Fruit fly (Drosophila melanogaster): ENCODE measurements around the gene ome.
A peak's percentile ranks its signal among the peaks of the same experiment; 100 is the strongest.

The ome gene

DNA sequence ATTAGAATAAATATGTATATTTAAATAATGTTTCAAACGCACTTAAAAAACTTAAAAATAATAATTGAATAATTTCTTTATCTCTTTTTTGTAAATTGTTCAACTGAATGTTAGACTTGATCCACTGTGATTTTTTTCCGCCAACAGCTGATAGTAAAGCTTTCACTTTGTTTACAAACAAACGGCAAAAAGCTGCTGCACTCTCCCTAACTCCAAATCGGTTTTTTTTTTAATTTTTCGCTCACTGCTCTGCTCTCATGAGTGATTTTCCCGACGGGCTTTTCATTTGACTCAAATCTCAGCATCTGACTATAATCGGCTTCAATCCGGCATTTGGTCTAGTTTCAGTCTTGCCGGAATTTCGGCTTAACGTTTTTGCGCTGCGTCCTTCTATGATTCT, 8.9 kb downstream of the ome start (continued):
- no peak for TF ChIP-seq tna (GFP tag; IDR thresholded peaks at IDR 0.05; ENCODE audit: partially characterized antibody)
- peak; percentile 37; the same call in 1 of the 2 replicates for TF ChIP-seq Drgx (GFP tag; IDR thresholded peaks at IDR 0.05)
- TF ChIP-seq Hr78 (GFP tag; optimal IDR thresholded peaks at IDR 0.05): no peak
- TF ChIP-seq z (GFP tag; IDR thresholded peaks at IDR 0.05): peak; percentile 94
- TF ChIP-seq Bteb2 (GFP tag; optimal IDR thresholded peaks at IDR 0.05): no peak

DNA sequence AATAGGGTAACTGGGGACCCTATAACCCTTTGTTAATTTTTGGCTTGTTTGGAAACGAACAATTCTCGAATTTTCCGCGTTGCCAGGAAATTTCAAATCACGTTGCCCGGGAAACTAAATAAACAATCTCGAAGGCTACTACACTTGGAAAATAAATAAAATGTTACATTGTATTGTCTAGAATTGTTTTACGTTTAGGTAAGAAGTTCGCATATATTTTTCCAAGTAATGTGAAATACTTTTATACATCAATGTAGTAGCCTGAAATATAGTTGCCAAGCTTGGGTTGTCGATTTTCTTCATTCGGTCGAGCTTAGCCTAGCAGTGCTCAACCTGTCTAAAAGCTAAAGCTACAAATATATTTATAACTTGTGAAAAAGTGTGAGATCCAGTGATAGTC, 11.8 kb downstream of the ome start, which contains the start of gene Dnaaf6:
Gene Dnaaf6, plus strand, starts transcription at position 301 of the 400 bp plus-strand sequence.
- TF ChIP-seq unc-4 (GFP tag; IDR thresholded peaks at IDR 0.05; ENCODE audit: partially characterized antibody) (no peak), emc (GFP tag; optimal IDR thresholded peaks at IDR 0.05) (no peak), CG7745 (tag; optimal IDR thresholded peaks at IDR 0.05) (no peak), Tbp (GFP tag; optimal IDR thresholded peaks at IDR 0.05) (no peak), cato (GFP tag; optimal IDR thresholded peaks at IDR 0.05; ENCODE audit: borderline replicate concordance) (no peak), CG12071 (GFP tag; optimal IDR thresholded peaks at IDR 0.05) (no peak), Taf1 (GFP tag; IDR thresholded peaks at IDR 0.05) (no peak), hth (optimal IDR thresholded peaks at IDR 0.05) (no peak), CG30403 (GFP tag; optimal IDR thresholded peaks at IDR 0.05) (no peak), CG2199 (GFP tag; IDR thresholded peaks at IDR 0.05) (no peak), tio (GFP tag; optimal IDR thresholded peaks at IDR 0.05) (no peak), CG8478 (optimal IDR thresholded peaks at IDR 0.05) (no peak), CG4282 (GFP tag; optimal IDR thresholded peaks at IDR 0.05) (no peak), gsb-n (tag; optimal IDR thresholded peaks at IDR 0.05) (no peak), CG12744 (GFP tag; optimal IDR thresholded peaks at IDR 0.05) (no peak), lbe (GFP tag; optimal IDR thresholded peaks at IDR 0.05) (no peak), CG1832 (GFP tag; optimal IDR thresholded peaks at IDR 0.05) (no peak), Deaf1 (tag; optimal IDR thresholded peaks at IDR 0.05) (no peak), CG15601 (tag; optimal IDR thresholded peaks at IDR 0.05) (no peak), CG3838 (GFP tag; optimal IDR thresholded peaks at IDR 0.05) (no peak)

DNA sequence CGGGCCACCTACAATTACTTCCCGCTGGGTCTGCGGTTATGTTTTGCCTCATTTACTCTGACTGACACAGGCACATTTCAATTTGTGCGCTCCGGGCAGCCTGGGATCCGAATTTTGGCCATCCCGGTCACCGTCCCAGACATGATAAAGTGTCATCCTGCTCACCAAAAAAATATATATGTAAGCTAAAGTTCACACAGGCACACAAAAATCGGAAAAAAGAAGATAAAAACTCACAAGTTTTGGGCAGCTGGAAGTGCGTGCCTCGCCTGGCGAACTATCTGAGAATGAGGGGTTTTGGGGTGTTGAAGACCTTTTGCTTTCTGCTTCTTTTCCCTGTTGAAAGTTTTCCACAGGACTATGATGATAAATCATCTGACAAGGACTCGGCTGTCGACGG, 13.6 kb downstream of the ome start:
- TF ChIP-seq CG13894 (tag; optimal IDR thresholded peaks at IDR 0.05) (peak; percentile 75), TFAM (GFP tag; optimal IDR thresholded peaks at IDR 0.05) (no peak), Ets65A (GFP tag) (peak; percentile 77)

DNA sequence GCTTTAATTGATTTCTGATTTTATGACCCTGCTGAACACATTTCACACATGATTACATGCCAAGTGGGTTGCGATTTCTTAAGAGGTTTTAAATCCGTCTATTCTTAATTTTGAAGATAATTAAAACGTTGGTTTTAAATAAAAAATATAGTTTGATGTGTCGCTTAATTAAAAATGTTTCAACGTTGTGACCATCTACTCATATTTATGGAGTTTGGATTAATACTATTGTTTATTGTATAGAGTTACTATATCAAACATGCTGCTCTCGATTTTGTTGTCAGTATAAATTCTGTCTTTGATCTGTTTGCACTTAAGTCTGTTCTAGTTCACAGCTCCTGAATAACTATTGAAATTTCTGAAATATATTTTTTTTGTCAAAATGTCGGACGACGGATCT, 18.4 kb downstream of the ome start, which contains the start of gene gdrd:
Gene gdrd, plus strand, starts transcription at position 301 of the 400 bp plus-strand sequence.
- TF ChIP-seq tll (GFP tag; optimal IDR thresholded peaks at IDR 0.05) (no peak), CG14014 (GFP tag; IDR thresholded peaks at IDR 0.05) (no peak), Hand (GFP tag; optimal IDR thresholded peaks at IDR 0.05) (no peak), tap (tag; optimal IDR thresholded peaks at IDR 0.05) (no peak), zen (tag; optimal IDR thresholded peaks at IDR 0.05) (no peak), bigmax (GFP tag; optimal IDR thresholded peaks at IDR 0.05) (no peak), pzg (GFP tag; optimal IDR thresholded peaks at IDR 0.05) (no peak), trh (GFP tag; optimal IDR thresholded peaks at IDR 0.05) (no peak), CG1603 (tag; optimal IDR thresholded peaks at IDR 0.05) (no peak), CG17802 (tag; optimal IDR thresholded peaks at IDR 0.05) (no peak), mam (GFP tag; optimal IDR thresholded peaks at IDR 0.05) (no peak), dmrt99B (tag; optimal IDR thresholded peaks at IDR 0.05) (no peak), CG12659 (GFP tag; optimal IDR thresholded peaks at IDR 0.05) (no peak), CG17612 (GFP tag; IDR thresholded peaks at IDR 0.05) (no peak)

Data from whole organism, embryonic.